Worm (Caenorhabditis elegans) whole organism, young adult: ENCODE measurements around the gene C05C10.7.

Experiments
- B0035.1 ChIP-seq: sonication (generic microtip); optimal IDR thresholded peaks from 2 replicates; lab custom pipeline; 2016; ENCODE audit warnings: missing genetic modification characterization, mild to moderate bottlenecking, missing compliant biosample characterization, missing genotype, missing genetic modification reagents
- B0336.3 ChIP-seq: fragments of 200-800 bp; sonication (Bioruptor generic); IDR thresholded peaks from 2 replicates; pipeline ENCODE4 v1.3.6; 2022; ENCODE audit warnings: missing genetic modification characterization, missing compliant biosample characterization
- D2030.7 ChIP-seq: fragments of 200-800 bp; sonication (Bioruptor generic); IDR thresholded peaks from 2 replicates; pipeline ENCODE4 v1.3.6; 2022; ENCODE audit warnings: missing genetic modification reagents, missing genetic modification characterization, missing compliant biosample characterization
- F33H1.4 ChIP-seq: fragments of 200-800 bp; sonication (Bioruptor generic); IDR thresholded peaks from 2 replicates; pipeline ENCODE4 v1.3.6; 2022; ENCODE audit warnings: missing genetic modification reagents, missing genetic modification characterization, missing compliant biosample characterization
- F39B2.1 ChIP-seq: fragments of 200-800 bp; sonication (Bioruptor generic); IDR thresholded peaks from 2 replicates; pipeline ENCODE4 v1.3.6; 2022; ENCODE audit warnings: missing genetic modification reagents, missing genetic modification characterization, missing compliant biosample characterization
- F57A8.1 ChIP-seq: fragments of 200-800 bp; sonication (Bioruptor generic); optimal IDR thresholded peaks from 2 replicates; lab custom pipeline; 2018; ENCODE audit warnings: mild to moderate bottlenecking, missing genetic modification characterization, moderate library complexity, missing compliant biosample characterization
- F57C9.4 ChIP-seq: sonication (generic microtip); optimal IDR thresholded peaks from 2 replicates; lab custom pipeline; 2017; ENCODE audit warnings: mild to moderate bottlenecking, missing genetic modification characterization, missing compliant biosample characterization
- Y53G8AR.9 ChIP-seq: fragments of 200-800 bp; sonication (Bioruptor generic); conservative IDR thresholded peaks from 2 replicates; pipeline ENCODE4 v1.3.6; 2022; ENCODE audit warnings: missing genetic modification reagents, missing genetic modification characterization, missing compliant biosample characterization
- Y79H2A.3 ChIP-seq: fragments of 200-800 bp; sonication (Bioruptor generic); conservative IDR thresholded peaks from 2 replicates; pipeline ENCODE4 v1.3.6; 2022; ENCODE audit warnings: missing genetic modification reagents, missing genetic modification characterization, missing compliant biosample characterization
- Y95B8A.8 ChIP-seq: fragments of 200-800 bp; sonication (Bioruptor generic); IDR thresholded peaks from 2 replicates; pipeline ENCODE4 v1.3.6; 2022; ENCODE audit warnings: missing genetic modification reagents, missing genetic modification characterization, missing compliant biosample characterization
- aptf-2 ChIP-seq: fragments of 200-800 bp; sonication (Bioruptor generic); conservative IDR thresholded peaks from 2 replicates; pipeline ENCODE4 v1.3.6; 2022; ENCODE audit warnings: missing genetic modification reagents, missing genetic modification characterization, missing compliant biosample characterization
- athp-1 ChIP-seq: sonication (generic microtip); optimal IDR thresholded peaks from 2 replicates; lab custom pipeline; 2017; ENCODE audit warnings: mild to moderate bottlenecking, missing genetic modification characterization, missing compliant biosample characterization
- attf-3 ChIP-seq: fragments of 200-800 bp; sonication (Bioruptor generic); conservative IDR thresholded peaks from 2 replicates; pipeline ENCODE4 v1.3.6; 2022; ENCODE audit warnings: missing genetic modification reagents, missing genetic modification characterization, missing compliant biosample characterization
- cebp-1 ChIP-seq, 2 experiments: fragments of 200-800 bp in 1 of 2; sonication (Bioruptor generic) in 1 of 2; sonication (generic microtip) in 1 of 2; IDR thresholded peaks in 1 of 2; optimal IDR thresholded peaks in 1 of 2; 2 replicates each; pipeline versions ENCODE4 v1.3.6 to Lab custom; 2017 to 2022; ENCODE audit warnings: missing compliant biosample characterization in 2 of 2, missing genetic modification characterization in 2 of 2, mild to moderate bottlenecking in 1 of 2, missing genetic modification reagents in 1 of 2, moderate library complexity in 1 of 2
- ceh-91 ChIP-seq: fragments of 200-800 bp; sonication (Bioruptor generic); IDR thresholded peaks from 2 replicates; pipeline ENCODE4 v1.3.6; 2022; ENCODE audit warnings: missing genetic modification reagents, missing genetic modification characterization, missing compliant biosample characterization
- chd-7 ChIP-seq: sonication (generic microtip); optimal IDR thresholded peaks from 2 replicates; lab custom pipeline; 2016; ENCODE audit warnings: mild to moderate bottlenecking, missing genetic modification characterization, moderate library complexity, missing compliant biosample characterization
- die-1 ChIP-seq: sonication (generic microtip); optimal IDR thresholded peaks from 2 replicates; lab custom pipeline; 2016; ENCODE audit warnings: missing genotype, mild to moderate bottlenecking, missing genetic modification characterization, missing compliant biosample characterization
- dox-1 ChIP-seq: fragments of 200-800 bp; sonication (Bioruptor generic); IDR thresholded peaks from 2 replicates; pipeline ENCODE4 v1.3.6; 2022; ENCODE audit warnings: missing genetic modification reagents, missing genetic modification characterization, missing compliant biosample characterization
- dpff-1 ChIP-seq: sonication (generic microtip); optimal IDR thresholded peaks from 2 replicates; lab custom pipeline; 2017; ENCODE audit warnings: mild to moderate bottlenecking, missing genetic modification characterization, missing compliant biosample characterization
- dpl-1 ChIP-seq: fragments of 150-350 bp; optimal IDR thresholded peaks from 2 replicates; lab custom pipeline; 2014; ENCODE audit warnings: missing biosample characterization, missing genetic modification reagents, missing genetic modification characterization
- efl-1 ChIP-seq: fragments of 150-350 bp; optimal IDR thresholded peaks from 2 replicates; lab custom pipeline; 2014; ENCODE audit warnings: missing biosample characterization, missing genetic modification reagents, missing genetic modification characterization
- egrh-3 ChIP-seq: fragments of 200-800 bp; sonication (Bioruptor generic); IDR thresholded peaks from 2 replicates; pipeline ENCODE4 v1.3.6; 2022; ENCODE audit warnings: missing genetic modification reagents, missing genetic modification characterization, missing compliant biosample characterization
- gei-17 ChIP-seq: fragments of 200-800 bp; sonication (Bioruptor generic); optimal IDR thresholded peaks from 2 replicates; lab custom pipeline; 2018; ENCODE audit warnings: mild to moderate bottlenecking, missing genetic modification characterization, missing compliant biosample characterization
- hmg-1.2 ChIP-seq: fragments of 200-800 bp; sonication (Bioruptor generic); IDR thresholded peaks from 2 replicates; pipeline ENCODE4 v1.3.6; 2022; ENCODE audit warnings: missing genetic modification reagents, missing genetic modification characterization, missing compliant biosample characterization
- hmg-20 ChIP-seq: fragments of 200-800 bp; sonication (Bioruptor generic); IDR thresholded peaks from 2 replicates; pipeline ENCODE4 v1.3.6; 2022; ENCODE audit warnings: missing genetic modification reagents, missing genetic modification characterization, missing compliant biosample characterization
- hsf-1 ChIP-seq: fragments of 200-800 bp; sonication (Bioruptor generic); IDR thresholded peaks from 2 replicates; pipeline ENCODE4 v1.3.6; 2022; ENCODE audit warnings: missing genetic modification reagents, missing genetic modification characterization, missing compliant biosample characterization
- lin-54 ChIP-seq: fragments of 200-800 bp; sonication (Bioruptor generic); optimal IDR thresholded peaks from 2 replicates; lab custom pipeline; 2018; ENCODE audit warnings: mild to moderate bottlenecking, missing genetic modification characterization, missing compliant biosample characterization
- madf-10 ChIP-seq: sonication (generic microtip); optimal IDR thresholded peaks from 2 replicates; lab custom pipeline; 2016; ENCODE audit warnings: mild to moderate bottlenecking, missing genetic modification characterization, missing compliant biosample characterization
- madf-3 ChIP-seq: fragments of 200-800 bp; sonication (Bioruptor generic); IDR thresholded peaks from 2 replicates; pipeline ENCODE4 v1.3.6; 2022; ENCODE audit warnings: missing genetic modification reagents, missing genetic modification characterization, missing compliant biosample characterization
- madf-6 ChIP-seq: fragments of 200-800 bp; sonication (Bioruptor generic); IDR thresholded peaks from 2 replicates; pipeline ENCODE4 v1.3.6; 2022; ENCODE audit warnings: missing genetic modification reagents, missing genetic modification characterization, missing compliant biosample characterization
- madf-8 ChIP-seq: fragments of 200-800 bp; sonication (Bioruptor generic); conservative IDR thresholded peaks from 2 replicates; pipeline ENCODE4 v1.3.6; 2022; ENCODE audit warnings: missing genetic modification reagents, missing genetic modification characterization, missing compliant biosample characterization
- mel-28 ChIP-seq: sonication (generic microtip); optimal IDR thresholded peaks from 2 replicates; lab custom pipeline; 2016; ENCODE audit warnings: borderline replicate concordance, mild to moderate bottlenecking, missing genetic modification characterization, missing compliant biosample characterization
- nfya-1 ChIP-seq: sonication (generic microtip); optimal IDR thresholded peaks from 2 replicates; lab custom pipeline; 2017; ENCODE audit warnings: antibody characterized with exemption, missing compliant biosample characterization, missing genetic modification characterization, borderline replicate concordance; ENCODE audit not compliant: insufficient read depth
- rcor-1 ChIP-seq: fragments of 200-800 bp; sonication (Bioruptor generic); IDR thresholded peaks from 2 replicates; pipeline ENCODE4 v1.3.6; 2022; ENCODE audit warnings: missing genetic modification reagents, missing genetic modification characterization, missing compliant biosample characterization
- snpc-1.1 ChIP-seq: sonication (generic microtip); optimal IDR thresholded peaks from 2 replicates; lab custom pipeline; 2017; ENCODE audit warnings: missing genetic modification characterization, mild to moderate bottlenecking, missing compliant biosample characterization, antibody characterized with exemption, moderate library complexity, missing genotype, missing genetic modification reagents; ENCODE audit not compliant: insufficient read depth
- snpc-1.3 ChIP-seq: sonication (generic microtip); optimal IDR thresholded peaks from 2 replicates; lab custom pipeline; 2017; ENCODE audit warnings: missing genetic modification characterization, mild to moderate bottlenecking, missing compliant biosample characterization, antibody characterized with exemption, moderate library complexity, missing genotype, missing genetic modification reagents; ENCODE audit not compliant: insufficient read depth
- snpc-3.4 ChIP-seq: sonication (generic microtip); optimal IDR thresholded peaks from 2 replicates; lab custom pipeline; 2017; ENCODE audit warnings: missing genetic modification characterization, mild to moderate bottlenecking, missing compliant biosample characterization, antibody characterized with exemption, moderate library complexity, missing genotype, missing genetic modification reagents
- snpc-4 ChIP-seq, 5 experiments: fragments of 150-350 bp in 1 of 5; sonication (generic microtip) in 4 of 5; optimal IDR thresholded peaks; 2 replicates each; lab custom pipeline; 2014 to 2018; ENCODE audit warnings: missing genetic modification characterization in 5 of 5, missing biosample characterization in 3 of 5, antibody characterized with exemption in 2 of 5, mild to moderate bottlenecking in 2 of 5, missing compliant biosample characterization in 2 of 5, missing genotype in 2 of 5, moderate library complexity in 2 of 5, missing genetic modification reagents in 1 of 5
- sptf-2 ChIP-seq: fragments of 200-800 bp; sonication (Bioruptor generic); optimal IDR thresholded peaks from 2 replicates; lab custom pipeline; 2018; ENCODE audit warnings: mild to moderate bottlenecking, missing genetic modification characterization, missing compliant biosample characterization
- tbp1 ChIP-seq: fragments of 200-800 bp; sonication (Bioruptor generic); optimal IDR thresholded peaks from 2 replicates; lab custom pipeline; 2018; ENCODE audit warnings: mild to moderate bottlenecking, missing genetic modification characterization, missing compliant biosample characterization
- tbx-9 ChIP-seq: sonication (generic microtip); optimal IDR thresholded peaks from 2 replicates; lab custom pipeline; 2016; ENCODE audit warnings: borderline replicate concordance, missing genetic modification characterization, inconsistent platforms, missing compliant biosample characterization
- tlf-1 ChIP-seq: fragments of 200-800 bp; sonication (Bioruptor generic); optimal IDR thresholded peaks from 2 replicates; lab custom pipeline; 2018; ENCODE audit warnings: mild to moderate bottlenecking, missing genetic modification characterization, missing compliant biosample characterization
- unc-130 ChIP-seq: sonication (generic microtip); optimal IDR thresholded peaks from 2 replicates; lab custom pipeline; 2016; ENCODE audit warnings: missing genetic modification reagents, missing genetic modification characterization, missing compliant biosample characterization
- xnd-1 ChIP-seq: sonication (generic microtip); optimal IDR thresholded peaks from 2 replicates; lab custom pipeline; 2016; ENCODE audit warnings: missing genotype, missing genetic modification reagents, missing genetic modification characterization, missing compliant biosample characterization
- ztf-22 ChIP-seq: fragments of 200-800 bp; sonication (Bioruptor generic); optimal IDR thresholded peaks from 2 replicates; lab custom pipeline; 2018; ENCODE audit warnings: mild to moderate bottlenecking, missing genetic modification characterization, moderate library complexity, missing compliant biosample characterization
- ztf-25 ChIP-seq: fragments of 200-800 bp; sonication (Bioruptor generic); IDR thresholded peaks from 2 replicates; pipeline ENCODE4 v1.3.6; 2022; ENCODE audit warnings: missing genetic modification reagents, missing genetic modification characterization, missing compliant biosample characterization

The C05C10.7 gene

DNA sequence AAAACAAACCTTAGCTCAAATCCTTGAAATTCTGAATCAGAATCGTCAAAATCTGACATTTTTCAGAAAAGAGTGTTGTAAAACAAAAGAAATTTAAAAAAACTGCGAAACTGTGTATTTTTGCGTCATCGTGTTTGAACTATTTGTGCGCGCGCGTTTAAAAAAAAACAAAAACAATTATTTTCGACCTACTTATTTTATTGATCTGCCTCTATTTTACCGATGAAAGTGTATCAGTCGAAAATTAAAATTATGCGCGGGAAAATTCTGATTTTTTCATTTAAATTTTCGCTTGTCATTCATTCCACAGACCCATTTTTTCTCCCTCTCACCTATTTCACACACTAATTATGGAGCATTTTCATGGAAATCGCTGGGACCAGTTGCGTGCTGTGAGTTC lies at the start of gene C05C10.7, which contains the start of gene C05C10.5:
Gene C05C10.7 (minus strand): TSS at position 95 of the 400 bp plus-strand sequence.
Gene C05C10.5 (plus strand): TSS at position 164 of the 400 bp plus-strand sequence.
- TF ChIP-seq sptf-2 (GFP tag; lab: Kevin White, UChicago) = no peak
- peak; percentile 69 for TF ChIP-seq athp-1 (tag; lab: Kevin White, UChicago)
- TF ChIP-seq B0336.3 (GFP tag; lab: Robert Waterston, UW) = peak; percentile 74; the same call in 1 of the 2 replicates
- peak; percentile 88 for TF ChIP-seq snpc-3.4 (tag; lab: Kevin White, UChicago)
- no peak for TF ChIP-seq ztf-22
- no peak for TF ChIP-seq tbx-9 (tag; lab: Kevin White, UChicago)
- no peak for TF ChIP-seq chd-7 (tag; lab: Kevin White, UChicago)
- TF ChIP-seq madf-3 = peak; percentile 75
- TF ChIP-seq gei-17 (GFP tag; lab: Kevin White, UChicago) = no peak
- no peak for TF ChIP-seq mel-28 (tag; lab: Kevin White, UChicago)
- peak; percentile 57 for TF ChIP-seq dox-1
- TF ChIP-seq Y53G8AR.9 (GFP tag; lab: Robert Waterston, UW) = 0 out of 2 replicates have a peak, but pooled peaks have one; percentile 38
- TF ChIP-seq attf-3 (GFP tag; lab: Robert Waterston, UW) = 0 out of 2 replicates have a peak, but pooled peaks have one; percentile 16
- TF ChIP-seq nfya-1 (tag; lab: Kevin White, UChicago) = no peak
- no peak for TF ChIP-seq F57A8.1
- TF ChIP-seq egrh-3 (GFP tag; lab: Robert Waterston, UW) = no peak
- peak; percentile 62 for TF ChIP-seq tlf-1 (GFP tag; lab: Kevin White, UChicago)
- TF ChIP-seq F33H1.4 = peak; percentile 82
- TF ChIP-seq Y79H2A.3 (GFP tag; lab: Robert Waterston, UW) = no peak
- TF ChIP-seq B0035.1 (tag; lab: Kevin White, UChicago) = no peak
- TF ChIP-seq hsf-1 = peak; percentile 80
- no peak for TF ChIP-seq snpc-1.1
- no peak for TF ChIP-seq aptf-2 (GFP tag; lab: Robert Waterston, UW)
- peak; percentile 93 for TF ChIP-seq ceh-91 (GFP tag; lab: Robert Waterston, UW)
- TF ChIP-seq dpl-1 (GFP tag; lab: Kevin White, UChicago) = peak; percentile 84
- no peak for TF ChIP-seq ztf-25 (GFP tag; lab: Robert Waterston, UW)
- peak; percentile 90 for TF ChIP-seq lin-54 (GFP tag; lab: Kevin White, UChicago)
- peak; percentile 21 for TF ChIP-seq snpc-4 (GFP tag; optimal IDR thresholded peaks at IDR 0.05; lab: Kevin White, UChicago)
- no peak for TF ChIP-seq snpc-4 (tag; optimal IDR thresholded peaks at IDR 0.05; lab: Kevin White, UChicago)
- TF ChIP-seq unc-130 = peak; percentile 78
- TF ChIP-seq tbp1 (GFP tag; lab: Kevin White, UChicago) = peak; percentile 42
- TF ChIP-seq xnd-1 (tag; lab: Kevin White, UChicago) = peak; percentile 86
- peak; percentile 76; the same call in 1 of the 2 replicates for TF ChIP-seq Y95B8A.8
- TF ChIP-seq F39B2.1 = no peak
- TF ChIP-seq D2030.7 (GFP tag; lab: Robert Waterston, UW) = peak; percentile 90
- peak; percentile 98 for TF ChIP-seq madf-6
- TF ChIP-seq dpff-1 (tag; lab: Kevin White, UChicago) = no peak
- TF ChIP-seq madf-8 (GFP tag; lab: Robert Waterston, UW) = peak; percentile 93
- peak; percentile 46; the same call in 1 of the 2 replicates for TF ChIP-seq rcor-1 (GFP tag; lab: Robert Waterston, UW)
- TF ChIP-seq die-1 = no peak
- peak; percentile 44 for TF ChIP-seq snpc-1.3 (tag; lab: Kevin White, UChicago)
- peak; percentile 43; the same call in 1 of the 2 replicates for TF ChIP-seq hmg-1.2
- TF ChIP-seq hmg-20 (GFP tag; lab: Robert Waterston, UW) = no peak
- no peak for TF ChIP-seq F57C9.4 (tag; lab: Kevin White, UChicago)
- TF ChIP-seq madf-10 = no peak
- TF ChIP-seq cebp-1 (GFP tag; IDR thresholded peaks at IDR 0.05; lab: Robert Waterston, UW) = no peak
- no peak for TF ChIP-seq cebp-1 (tag; optimal IDR thresholded peaks at IDR 0.05; lab: Kevin White, UChicago)
- peak; percentile 97 for TF ChIP-seq efl-1 (GFP tag; lab: Kevin White, UChicago)
